Fruit fly (Drosophila melanogaster) whole organism, embryonic: ENCODE results near the gene grass.

Experiments
- CG7357 ChIP-seq: fragments of 200-800 bp; sonication (Bioruptor generic); IDR thresholded peaks from 3 replicates; pipeline ENCODE4 v1.3.6; 2022; ENCODE audit warnings: missing biosample characterization, missing genetic modification characterization
- CG9817 ChIP-seq: fragments of 200-800 bp; sonication (Bioruptor generic); optimal IDR thresholded peaks from 2 replicates; lab custom pipeline; 2018; ENCODE audit warnings: missing biosample characterization, mild to moderate bottlenecking, missing genetic modification characterization, moderate library complexity
- ERR ChIP-seq: fragments of 200-800 bp; sonication (Bioruptor generic); optimal IDR thresholded peaks from 2 replicates; lab custom pipeline; 2016; ENCODE audit warnings: missing biosample characterization, missing genetic modification characterization
- Hand ChIP-seq: fragments of 200-800 bp; sonication (Bioruptor generic); optimal IDR thresholded peaks from 2 replicates; lab custom pipeline; 2017; ENCODE audit warnings: mild to moderate bottlenecking, missing biosample characterization, missing genetic modification reagents, missing genetic modification characterization
- Lim3 ChIP-seq: fragments of 200-800 bp; sonication (Bioruptor generic); IDR thresholded peaks from 2 replicates; pipeline ENCODE4 v1.3.6; 2022; ENCODE audit warnings: missing biosample characterization, missing genetic modification characterization
- Xrp1 ChIP-seq: fragments of 200-800 bp; sonication (Bioruptor generic); IDR thresholded peaks from 2 replicates; pipeline ENCODE4 v1.3.6; 2022; ENCODE audit warnings: missing biosample characterization, missing genetic modification characterization
- dmrt11E ChIP-seq: fragments of 200-800 bp; sonication (Bioruptor generic); optimal IDR thresholded peaks from 3 replicates; lab custom pipeline; 2018; ENCODE audit warnings: missing biosample characterization, mild to moderate bottlenecking, missing genetic modification characterization, moderate library complexity
- dysf ChIP-seq: fragments of 200-800 bp; sonication (Bioruptor generic); IDR thresholded peaks from 3 replicates; pipeline ENCODE4 v1.3.6; 2022; ENCODE audit warnings: missing biosample characterization, missing genetic modification characterization
- insv ChIP-seq, 2 experiments: fragments of 200-800 bp; sonication (Bioruptor generic); optimal IDR thresholded peaks; 3 replicates each; lab custom pipeline; 2016 to 2018; ENCODE audit warnings: missing biosample characterization in 2 of 2, missing genetic modification characterization in 2 of 2
- pan ChIP-seq, 4 experiments: fragments of >200 bp in 3 of 4; fragments of 200-800 bp in 1 of 4; sonication (Bioruptor generic) in 1 of 4; optimal IDR thresholded peaks in 3 of 4; IDR thresholded peaks in 1 of 4; 2 replicates each; pipeline versions ENCODE4 v1.3.6 to Lab custom; 2017 to 2022; ENCODE audit warnings: missing biosample characterization in 2 of 4, missing genetic modification characterization in 2 of 4, mixed read lengths in 1 of 4
- ttk ChIP-seq: fragments of 200-800 bp; sonication (Bioruptor generic); IDR thresholded peaks from 2 replicates; pipeline ENCODE4 v2.1.2; 2022; ENCODE audit warnings: missing biosample characterization, missing genetic modification characterization

DNA sequence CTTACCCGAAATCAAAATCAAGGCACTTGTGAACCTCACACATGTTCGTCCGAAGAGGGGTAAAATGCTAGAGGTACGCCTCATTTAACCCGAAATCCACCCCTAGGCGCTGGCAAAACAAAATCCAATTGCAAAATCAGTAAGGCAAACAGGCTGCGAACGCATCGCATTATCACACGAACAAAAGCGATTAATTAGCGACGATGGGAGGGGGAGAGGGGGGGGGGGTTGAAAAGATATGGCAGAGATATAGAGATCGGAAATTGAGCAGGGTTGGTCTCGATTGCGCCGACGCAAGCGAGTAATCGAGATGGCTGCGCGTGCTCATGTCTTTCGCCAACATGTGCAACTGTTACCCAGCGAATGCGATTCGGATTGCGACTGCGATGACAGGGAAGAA lies 39.1 kb downstream of the grass start:
- TF ChIP-seq Lim3 (GFP tag; lab: Robert Waterston, UW): no peak
- TF ChIP-seq dysf: no peak
- TF ChIP-seq pan (optimal IDR thresholded peaks at IDR 0.05; lab: Kevin White, UChicago): no peak
- no peak for TF ChIP-seq pan (GFP tag; optimal IDR thresholded peaks at IDR 0.05 in 1 of 2, IDR thresholded peaks at IDR 0.05 in 1 of 2)
- no peak for TF ChIP-seq CG7357
- no peak for TF ChIP-seq CG9817 (tag; lab: Kevin White, UChicago)
- no peak for TF ChIP-seq dmrt11E (tag; lab: Kevin White, UChicago)
- TF ChIP-seq Hand (GFP tag; lab: Kevin White, UChicago): no peak
- no peak for TF ChIP-seq ttk (GFP tag; lab: Robert Waterston, UW)
- TF ChIP-seq insv (GFP tag; optimal IDR thresholded peaks at IDR 0.05; lab: Kevin White, UChicago): no peak
- no peak for TF ChIP-seq ERR (GFP tag; lab: Kevin White, UChicago)
- no peak for TF ChIP-seq Xrp1 (GFP tag; lab: Robert Waterston, UW)
